Fruit fly (Drosophila melanogaster) whole organism, wandering third instar larva: Measurements from ENCODE around the gene Ugt303B3.

ENCODE experiments used
- CrebA ChIP-seq: fragments of 200-800 bp; sonication (Bioruptor generic); optimal IDR thresholded peaks from 2 replicates; lab custom pipeline; 2016; ENCODE audit warnings: missing biosample characterization, mild to moderate bottlenecking, missing genetic modification characterization, borderline replicate concordance
- HLH106 ChIP-seq: fragments of 200-800 bp; optimal IDR thresholded peaks from 3 replicates; lab custom pipeline; 2019; ENCODE audit warnings: missing biosample characterization, mild to moderate bottlenecking, missing genetic modification characterization, moderate library complexity
- Hr83 ChIP-seq: fragments of 200-300 bp; sonication (Bioruptor generic); optimal IDR thresholded peaks from 2 replicates; lab custom pipeline; 2016; ENCODE audit warnings: missing biosample characterization, mild to moderate bottlenecking, missing genetic modification characterization, moderate library complexity; ENCODE audit not compliant: poor library complexity, severe bottlenecking
- OdsH ChIP-seq: fragments of 200-800 bp; sonication (Bioruptor generic); optimal IDR thresholded peaks from 2 replicates; lab custom pipeline; 2016; ENCODE audit warnings: missing biosample characterization, mild to moderate bottlenecking, missing genetic modification characterization
- Vsx2 ChIP-seq: fragments of 200-300, 225-300 bp; sonication (Bioruptor generic); optimal IDR thresholded peaks from 2 replicates; lab custom pipeline; 2018; ENCODE audit warnings: missing biosample characterization, missing genetic modification characterization; ENCODE audit not compliant: partially characterized antibody
- fru ChIP-seq: fragments of 200-800 bp; sonication (Bioruptor generic); optimal IDR thresholded peaks from 3 replicates; lab custom pipeline; 2016; ENCODE audit warnings: missing biosample characterization, mild to moderate bottlenecking, missing genetic modification characterization
- pan ChIP-seq: fragments of >200 bp; optimal IDR thresholded peaks from 2 replicates; lab custom pipeline; 2017
- psq ChIP-seq: fragments of 200-800 bp; sonication (Bioruptor generic); optimal IDR thresholded peaks from 3 replicates; lab custom pipeline; 2017; ENCODE audit warnings: missing biosample characterization, mild to moderate bottlenecking, missing genetic modification characterization, moderate library complexity
- usp ChIP-seq: fragments of >200 bp; optimal IDR thresholded peaks from 2 replicates; lab custom pipeline; 2017; ENCODE audit warnings: missing biosample characterization, missing genetic modification characterization

dm6 chr3R:23486743-23487142, 47.8 kb downstream of the Ugt303B3 start:
- TF ChIP-seq Hr83 (GFP tag; lab: Kevin White, UChicago): no peak
- peak; percentile 86 for TF ChIP-seq fru
- TF ChIP-seq pan (lab: Kevin White, UChicago): no peak
- peak; percentile 74 for TF ChIP-seq psq (GFP tag; lab: Kevin White, UChicago)
- peak; percentile 77 for TF ChIP-seq HLH106
- TF ChIP-seq usp: no peak
- TF ChIP-seq CrebA: peak; percentile 10
- peak; percentile 78 for TF ChIP-seq OdsH (GFP tag; lab: Kevin White, UChicago)
- no peak for TF ChIP-seq Vsx2 (GFP tag; lab: Kevin White, UChicago)
